Worm (Caenorhabditis elegans) whole organism, L4 larva: Measurements from ENCODE around the gene efa-6.
"Not testable (repeated sequence)": the region's sequence is repeated elsewhere in the genome, so short reads cannot be mapped to it uniquely, and the experiment has no call there.

Experiments
- F26F4.8 ChIP-seq: fragments of 200-800 bp; sonication (Bioruptor generic); conservative IDR thresholded peaks from 2 replicates; pipeline ENCODE4 v1.3.6; 2022; ENCODE audit warnings: missing genetic modification characterization, missing compliant biosample characterization
- R02D3.7 ChIP-seq: fragments of 150-350 bp; sonication (generic microtip); optimal IDR thresholded peaks from 3 replicates; lab custom pipeline; 2014; ENCODE audit warnings: missing biosample characterization, missing genetic modification characterization
- T20F7.1 ChIP-seq: fragments of 200-800 bp; sonication (Bioruptor generic); optimal IDR thresholded peaks from 2 replicates; lab custom pipeline; 2018; ENCODE audit warnings: mild to moderate bottlenecking, missing genetic modification characterization, missing compliant biosample characterization
- Y105C5A.15 ChIP-seq: fragments of 200-800 bp; sonication (Bioruptor generic); IDR thresholded peaks from 2 replicates; pipeline ENCODE4 v1.3.6; 2022; ENCODE audit warnings: missing genetic modification characterization, missing compliant biosample characterization
- ZK337.2 ChIP-seq: fragments of 200-800 bp; sonication (Bioruptor generic); IDR thresholded peaks from 2 replicates; pipeline ENCODE4 v1.3.6; 2022; ENCODE audit warnings: missing genetic modification reagents, missing genetic modification characterization, missing compliant biosample characterization
- ceh-20 ChIP-seq: fragments of 200-800 bp; sonication (Bioruptor generic); IDR thresholded peaks from 2 replicates; pipeline ENCODE4 v1.3.6; 2022; ENCODE audit warnings: missing genetic modification reagents, missing genetic modification characterization, missing compliant biosample characterization
- ceh-82 ChIP-seq: sonication (generic microtip); optimal IDR thresholded peaks from 2 replicates; lab custom pipeline; 2017; ENCODE audit warnings: missing biosample characterization, missing genetic modification characterization
- ces-1 ChIP-seq: fragments of 150-350 bp; sonication (generic microtip); optimal IDR thresholded peaks from 4 replicates; lab custom pipeline; 2014; ENCODE audit warnings: missing biosample characterization, missing genetic modification reagents, missing genetic modification characterization
- dmd-8 ChIP-seq: fragments of 200-800 bp; sonication (Bioruptor generic); IDR thresholded peaks from 2 replicates; pipeline ENCODE4 v1.3.6; 2022; ENCODE audit warnings: missing genetic modification characterization, missing compliant biosample characterization
- dmd-9 ChIP-seq: fragments of 200-800 bp; sonication (Bioruptor generic); IDR thresholded peaks from 2 replicates; pipeline ENCODE4 v1.3.6; 2022; ENCODE audit warnings: missing genetic modification reagents, missing genetic modification characterization, missing compliant biosample characterization
- dpl-1 ChIP-seq: fragments of 150-350 bp; optimal IDR thresholded peaks from 2 replicates; lab custom pipeline; 2014; ENCODE audit warnings: missing biosample characterization, missing genetic modification reagents, missing genetic modification characterization
- egl-27 ChIP-seq: sonication (generic microtip); optimal IDR thresholded peaks from 3 replicates; lab custom pipeline; 2017; ENCODE audit warnings: missing biosample characterization, missing genetic modification reagents, missing genetic modification characterization
- fos-1 ChIP-seq: fragments of 150-350 bp; optimal IDR thresholded peaks from 2 replicates; lab custom pipeline; 2014; ENCODE audit warnings: missing biosample characterization, missing genetic modification characterization
- gei-8 ChIP-seq: fragments of 200-800 bp; sonication (Bioruptor generic); optimal IDR thresholded peaks from 2 replicates; lab custom pipeline; 2018; ENCODE audit warnings: mild to moderate bottlenecking, missing genetic modification characterization, missing compliant biosample characterization
- hlh-11 ChIP-seq: fragments of 200-800 bp; sonication (Bioruptor generic); optimal IDR thresholded peaks from 2 replicates; lab custom pipeline; 2018; ENCODE audit warnings: mild to moderate bottlenecking, missing genetic modification characterization, missing compliant biosample characterization
- hlh-30 ChIP-seq: sonication (generic microtip); optimal IDR thresholded peaks from 2 replicates; lab custom pipeline; 2017; ENCODE audit warnings: antibody characterized with exemption, mild to moderate bottlenecking, missing genetic modification characterization, missing compliant biosample characterization; ENCODE audit not compliant: insufficient read depth
- lin-13 ChIP-seq: fragments of 150-350 bp; optimal IDR thresholded peaks from 2 replicates; lab custom pipeline; 2014; ENCODE audit warnings: missing biosample characterization, missing genetic modification reagents, missing genetic modification characterization
- lsy-2 ChIP-seq, 2 experiments: fragments of 150-350 bp in 1 of 2; sonication (generic microtip) in 1 of 2; optimal IDR thresholded peaks; 2 replicates each; lab custom pipeline; 2014 to 2017; ENCODE audit warnings: missing biosample characterization in 2 of 2, missing genetic modification characterization in 2 of 2
- madf-9 ChIP-seq: fragments of 200-800 bp; sonication (Bioruptor generic); conservative IDR thresholded peaks from 2 replicates; pipeline ENCODE4 v1.3.6; 2022; ENCODE audit warnings: missing genetic modification reagents, missing genetic modification characterization, missing compliant biosample characterization
- mxl-3 ChIP-seq: fragments of 200-800 bp; sonication (Bioruptor generic); optimal IDR thresholded peaks from 2 replicates; lab custom pipeline; 2018; ENCODE audit warnings: mild to moderate bottlenecking, missing genetic modification characterization, missing compliant biosample characterization
- nhr-10 ChIP-seq: fragments of 150-350 bp; optimal IDR thresholded peaks from 2 replicates; lab custom pipeline; 2014; ENCODE audit warnings: missing biosample characterization, missing genetic modification characterization
- nhr-102 ChIP-seq: sonication (generic microtip); optimal IDR thresholded peaks from 2 replicates; lab custom pipeline; 2016; ENCODE audit warnings: mild to moderate bottlenecking, missing genetic modification characterization, moderate library complexity, missing compliant biosample characterization
- nhr-11 ChIP-seq: fragments of 150-350 bp; optimal IDR thresholded peaks from 2 replicates; lab custom pipeline; 2014; ENCODE audit warnings: missing biosample characterization, missing genetic modification characterization
- nhr-237 ChIP-seq: sonication (generic microtip); optimal IDR thresholded peaks from 2 replicates; lab custom pipeline; 2017; ENCODE audit warnings: missing biosample characterization, missing genetic modification characterization
- nhr-25 ChIP-seq: sonication (generic microtip); optimal IDR thresholded peaks from 2 replicates; lab custom pipeline; 2017; ENCODE audit warnings: missing genetic modification characterization, mild to moderate bottlenecking, missing compliant biosample characterization, antibody characterized with exemption, moderate library complexity, borderline replicate concordance; ENCODE audit not compliant: insufficient read depth
- nhr-28 ChIP-seq: fragments of 150-350 bp; optimal IDR thresholded peaks from 2 replicates; lab custom pipeline; 2014; ENCODE audit warnings: missing biosample characterization, missing genetic modification characterization
- nhr-41 ChIP-seq: fragments of 200-800 bp; sonication (Bioruptor generic); IDR thresholded peaks from 2 replicates; pipeline ENCODE4 v1.3.6; 2022; ENCODE audit warnings: missing genetic modification reagents, missing genetic modification characterization, missing compliant biosample characterization
- nhr-42 ChIP-seq: fragments of 200-800 bp; sonication (Bioruptor generic); IDR thresholded peaks from 2 replicates; pipeline ENCODE4 v1.3.6; 2022; ENCODE audit warnings: missing genetic modification characterization, missing compliant biosample characterization
- skn-1 ChIP-seq: fragments of 150-350 bp; optimal IDR thresholded peaks from 2 replicates; lab custom pipeline; 2014; ENCODE audit warnings: missing biosample characterization, missing genetic modification characterization
- snpc-4 ChIP-seq: fragments of 150-350 bp; optimal IDR thresholded peaks from 2 replicates; lab custom pipeline; 2014; ENCODE audit warnings: missing biosample characterization, missing genetic modification characterization
- unc-62 ChIP-seq, 3 experiments: fragments of 150-350 bp in 1 of 3; sonication (generic microtip); optimal IDR thresholded peaks in 2 of 3; peaks in 1 of 3; 1 replicate in 1 of 3; 2 replicates in 2 of 3; lab custom pipeline; 2014 to 2017; ENCODE audit warnings: missing biosample characterization in 3 of 3, missing genetic modification characterization in 3 of 3, missing genetic modification reagents in 3 of 3, missing genotype in 1 of 3
- vab-7 ChIP-seq: fragments of 200-800 bp; sonication (Bioruptor generic); IDR thresholded peaks from 2 replicates; pipeline ENCODE4 v1.3.6; 2022; ENCODE audit warnings: missing genetic modification reagents, missing genetic modification characterization, missing compliant biosample characterization
- zip-2 ChIP-seq: fragments of 150-350 bp; optimal IDR thresholded peaks from 2 replicates; lab custom pipeline; 2014; ENCODE audit warnings: missing biosample characterization, missing genetic modification characterization

Gene efa-6

ce11 chrIV:12640875-12641860 lies 26.6 kb upstream of the efa-6 start:
- peak in 1 of 2 experiments; percentile 95 for TF ChIP-seq unc-62 (GFP tag; optimal IDR thresholded peaks at IDR 0.05 in 1 of 2; lab: Kevin White, UChicago)
- no peak for TF ChIP-seq unc-62 (tag; optimal IDR thresholded peaks at IDR 0.05; lab: Kevin White, UChicago)
- TF ChIP-seq nhr-102 (tag; lab: Kevin White, UChicago): no peak
- TF ChIP-seq ZK337.2 (GFP tag; lab: Robert Waterston, UW): no peak
- no peak for TF ChIP-seq dmd-8 (GFP tag; lab: Robert Waterston, UW)
- no peak for TF ChIP-seq ces-1 (GFP tag; lab: Kevin White, UChicago)
- no peak for TF ChIP-seq R02D3.7
- TF ChIP-seq hlh-30 (tag; lab: Kevin White, UChicago): no peak
- TF ChIP-seq lin-13 (GFP tag; lab: Kevin White, UChicago): no peak
- no peak for TF ChIP-seq gei-8 (GFP tag; lab: Kevin White, UChicago)
- no peak for TF ChIP-seq nhr-10 (tag; lab: Kevin White, UChicago)
- TF ChIP-seq hlh-11 (tag; lab: Kevin White, UChicago): no peak
- TF ChIP-seq nhr-28 (tag; lab: Kevin White, UChicago): peak; percentile 50
- TF ChIP-seq nhr-237: no peak
- no peak for TF ChIP-seq T20F7.1
- peak; percentile 57 for TF ChIP-seq mxl-3
- TF ChIP-seq skn-1 (tag; lab: Kevin White, UChicago): no peak
- no peak for TF ChIP-seq snpc-4 (tag; lab: Kevin White, UChicago)
- TF ChIP-seq nhr-25 (tag; lab: Kevin White, UChicago): no peak

ce11 chrIV:12640137-12640536 lies 25.6 kb upstream of the efa-6 start, which contains the start of gene vha-7:
Gene vha-7 (plus strand): TSS chrIV:12640462.
- TF ChIP-seq ceh-82 (tag; lab: Kevin White, UChicago) (no peak), dpl-1 (GFP tag; lab: Kevin White, UChicago) (no peak), lsy-2 (tag; optimal IDR thresholded peaks at IDR 0.05; lab: Kevin White, UChicago) (no peak), madf-9 (no peak), Y105C5A.15 (GFP tag; lab: Robert Waterston, UW) (no peak), zip-2 (tag; lab: Kevin White, UChicago) (no peak), egl-27 (tag; lab: Kevin White, UChicago) (no peak), vab-7 (GFP tag; lab: Robert Waterston, UW) (no peak), dmd-9 (GFP tag; lab: Robert Waterston, UW) (no peak), nhr-42 (GFP tag; lab: Robert Waterston, UW) (no peak), ceh-20 (GFP tag; lab: Robert Waterston, UW) (no peak)

- TF ChIP-seq nhr-41; R02D3.7; fos-1 (tag; lab: Kevin White, UChicago): not testable (repeated sequence)
- TF ChIP-seq, all 104 proteins: peak for 0; not testable (repeated sequence) for 104
Observed at ce11 chrIV:12639311-12639710, 24.8 kb upstream of the efa-6 start, which contains the start of gene C26H9A.3. Gene C26H9A.3 (minus strand): TSS chrIV:12639411.

- TF ChIP-seq hlh-11 (tag; lab: Kevin White, UChicago) (peak; percentile 42), nhr-11 (peak; percentile 64), F26F4.8 (GFP tag; lab: Robert Waterston, UW) (no peak)
Observed at ce11 chrIV:12637340-12637739, 22.8 kb upstream of the efa-6 start.
